Worm (Caenorhabditis elegans) whole organism, early embryonic: Measurements from ENCODE around the gene ZK673.6.

Source experiments
- B0310.2 ChIP-seq: sonication (generic microtip); optimal IDR thresholded peaks from 2 replicates; lab custom pipeline; 2016; ENCODE audit warnings: mild to moderate bottlenecking, missing genetic modification characterization, missing compliant biosample characterization
- F13C5.2 ChIP-seq: sonication (generic microtip); optimal IDR thresholded peaks from 2 replicates; lab custom pipeline; 2017; ENCODE audit warnings: mild to moderate bottlenecking, missing genetic modification characterization, inconsistent platforms, missing compliant biosample characterization
- aly-1 ChIP-seq: sonication (generic microtip); optimal IDR thresholded peaks from 2 replicates; lab custom pipeline; 2016; ENCODE audit warnings: missing genetic modification characterization, missing compliant biosample characterization
- ama-1 ChIP-seq: fragments of 150-350 bp; optimal IDR thresholded peaks from 2 replicates; lab custom pipeline; 2014
- ceh-13 ChIP-seq: fragments of 200-800 bp; sonication (Bioruptor generic); optimal IDR thresholded peaks from 2 replicates; lab custom pipeline; 2018; ENCODE audit warnings: mild to moderate bottlenecking, missing genetic modification characterization, missing compliant biosample characterization
- ceh-36 ChIP-seq: sonication (generic microtip); optimal IDR thresholded peaks from 2 replicates; lab custom pipeline; 2016; ENCODE audit warnings: missing genetic modification characterization, inconsistent platforms, missing compliant biosample characterization
- ets-7 ChIP-seq: sonication (generic microtip); optimal IDR thresholded peaks from 2 replicates; lab custom pipeline; 2016; ENCODE audit warnings: missing genotype, missing genetic modification characterization, missing compliant biosample characterization
- flt-1 ChIP-seq: fragments of 200-800 bp; sonication (Bioruptor generic); IDR thresholded peaks from 2 replicates; pipeline ENCODE4 v1.3.6; 2022; ENCODE audit warnings: missing genetic modification characterization, missing compliant biosample characterization
- hmbx-1 ChIP-seq: sonication (generic microtip); optimal IDR thresholded peaks from 2 replicates; lab custom pipeline; 2016; ENCODE audit warnings: mild to moderate bottlenecking, missing genetic modification characterization, missing compliant biosample characterization
- hmg-4 ChIP-seq: fragments of 200-800 bp; sonication (Bioruptor generic); optimal IDR thresholded peaks from 2 replicates; lab custom pipeline; 2018; ENCODE audit warnings: mild to moderate bottlenecking, missing genetic modification characterization, missing compliant biosample characterization
- hnd-1 ChIP-seq: sonication (generic microtip); optimal IDR thresholded peaks from 2 replicates; lab custom pipeline; 2016; ENCODE audit warnings: missing genetic modification characterization, missing compliant biosample characterization
- pes-1 ChIP-seq: fragments of 200-800 bp; sonication (Bioruptor generic); IDR thresholded peaks from 2 replicates; pipeline ENCODE4 v1.3.6; 2022; ENCODE audit warnings: missing genetic modification reagents, missing genetic modification characterization, missing compliant biosample characterization
- scrt-1 ChIP-seq: fragments of 200-800 bp; sonication (Bioruptor generic); IDR thresholded peaks from 2 replicates; pipeline ENCODE4 v1.3.6; 2022; ENCODE audit warnings: missing genetic modification characterization, missing compliant biosample characterization
- sea-1 ChIP-seq: fragments of 200-800 bp; sonication (Bioruptor generic); conservative IDR thresholded peaks from 2 replicates; pipeline ENCODE4 v1.3.6; 2022; ENCODE audit warnings: missing genetic modification characterization, missing compliant biosample characterization
- tbx-11 ChIP-seq: fragments of 200-800 bp; sonication (Bioruptor generic); IDR thresholded peaks from 2 replicates; pipeline ENCODE4 v1.3.6; 2022; ENCODE audit warnings: missing genetic modification characterization, missing compliant biosample characterization
- tbx-37 ChIP-seq: fragments of 200-800 bp; sonication (Bioruptor generic); conservative IDR thresholded peaks from 2 replicates; pipeline ENCODE4 v1.3.6; 2022; ENCODE audit warnings: missing genetic modification reagents, missing genetic modification characterization, missing compliant biosample characterization
- tra-4 ChIP-seq: sonication (generic microtip); optimal IDR thresholded peaks from 2 replicates; lab custom pipeline; 2017; ENCODE audit warnings: missing genetic modification characterization, missing compliant biosample characterization

Gene ZK673.6

DNA sequence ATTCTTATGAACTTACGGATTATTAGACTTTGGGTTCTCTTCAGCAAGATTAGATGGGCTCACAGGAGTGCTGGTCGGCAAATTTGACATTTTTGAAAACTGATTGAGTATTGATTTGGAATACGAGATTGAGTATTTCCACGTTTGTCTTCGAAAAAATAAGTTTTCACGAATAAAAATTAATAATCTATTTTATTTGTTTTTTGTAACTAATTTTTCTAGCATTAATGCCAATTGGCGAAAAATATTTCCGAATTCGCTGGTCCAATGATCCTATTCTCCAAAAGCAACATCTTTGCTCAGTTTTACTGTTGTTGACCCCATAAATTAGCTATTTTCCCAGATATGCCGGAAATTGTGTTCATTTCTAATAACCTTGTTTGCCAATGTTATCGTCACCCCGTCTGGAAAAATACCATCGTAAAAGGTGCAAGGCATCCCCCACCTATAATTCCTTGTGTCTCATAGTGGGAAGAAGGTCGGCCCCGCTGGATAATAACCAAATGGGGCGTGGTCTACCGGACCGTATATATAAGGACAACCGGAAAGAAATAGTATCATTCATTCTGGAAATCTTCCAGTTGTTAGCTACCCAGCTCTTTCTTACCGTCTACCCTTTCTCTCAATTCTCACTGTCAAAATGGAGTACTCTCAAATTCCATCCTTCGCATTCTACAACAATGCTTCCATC is at the start of gene ZK673.6, which contains the start of gene sdz-37:
Gene ZK673.6, minus strand, starts transcription at position 101 of the 691 bp plus-strand sequence.
Gene sdz-37, plus strand, starts transcription at position 641 of the 691 bp plus-strand sequence.
- TF ChIP-seq scrt-1 (GFP tag; lab: Robert Waterston, UW) = no peak
- TF ChIP-seq ceh-13 (GFP tag; lab: Kevin White, UChicago) = no peak

DNA sequence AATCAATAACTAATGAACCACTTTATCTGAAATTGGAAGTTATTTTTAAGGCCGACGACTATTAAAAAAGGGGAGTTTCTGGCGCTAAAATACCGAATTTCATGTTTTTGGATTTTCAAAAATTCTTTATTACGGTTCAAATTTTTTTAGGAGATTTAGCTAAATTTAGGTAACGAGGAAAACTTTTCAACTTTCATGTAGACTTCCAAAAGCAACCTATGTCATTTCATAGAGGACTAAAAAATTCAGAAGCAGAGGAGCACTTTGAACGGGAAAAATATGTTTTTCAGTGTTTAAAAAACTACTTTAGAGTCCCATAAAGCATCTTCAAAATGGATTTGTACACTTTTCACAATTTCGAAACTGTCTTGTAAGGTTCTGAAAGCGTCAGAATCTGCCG is 49.2 kb upstream of the ZK673.6 start:
- no peak for TF ChIP-seq tra-4 (tag; lab: Kevin White, UChicago)
- TF ChIP-seq tbx-11 = no peak
- no peak for TF ChIP-seq ceh-13 (GFP tag; lab: Kevin White, UChicago)
- no peak for TF ChIP-seq ets-7
- no peak for TF ChIP-seq hmbx-1
- TF ChIP-seq pes-1 (GFP tag; lab: Robert Waterston, UW) = no peak
- no peak for TF ChIP-seq aly-1 (tag; lab: Kevin White, UChicago)
- TF ChIP-seq tbx-37 (GFP tag; lab: Robert Waterston, UW) = no peak
- no peak for TF ChIP-seq hnd-1 (tag; lab: Kevin White, UChicago)

DNA sequence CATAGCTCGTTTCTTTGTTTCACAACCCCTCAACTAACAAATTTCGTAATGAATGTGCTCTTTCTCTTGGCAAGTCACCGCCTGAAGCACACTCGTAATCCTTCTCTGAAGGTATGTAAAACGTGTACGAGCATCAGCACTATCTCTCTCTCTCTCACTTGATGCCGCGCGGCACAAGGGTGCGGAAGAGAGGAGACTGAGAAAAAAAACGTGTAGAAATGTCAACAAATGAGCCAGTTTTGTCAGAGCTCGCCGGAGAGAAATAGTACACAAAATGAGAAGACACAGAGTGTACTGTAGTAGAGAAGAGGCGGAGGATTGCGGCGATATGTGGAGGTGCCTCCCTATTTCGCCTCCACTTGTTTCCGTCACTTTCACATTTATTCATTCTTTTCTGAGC is 46.1 kb upstream of the ZK673.6 start, which contains the start of gene F59B10.3:
Gene F59B10.3, plus strand, starts transcription at position 301 of the 400 bp plus-strand sequence.
- TF ChIP-seq tbx-11 = no peak
- no peak for TF ChIP-seq ceh-36 (tag; lab: Kevin White, UChicago)
- no peak for TF ChIP-seq ama-1 (lab: Kevin White, UChicago)
- TF ChIP-seq ets-7 = no peak
- TF ChIP-seq pes-1 (GFP tag; lab: Robert Waterston, UW) = no peak
- no peak for TF ChIP-seq hmg-4 (GFP tag; lab: Kevin White, UChicago)
- TF ChIP-seq tra-4 (tag; lab: Kevin White, UChicago) = no peak
- TF ChIP-seq hmbx-1 = no peak
- TF ChIP-seq sea-1 (GFP tag; lab: Robert Waterston, UW) = no peak
- no peak for TF ChIP-seq F13C5.2
- no peak for TF ChIP-seq ceh-13 (GFP tag; lab: Kevin White, UChicago)
- TF ChIP-seq tbx-37 (GFP tag; lab: Robert Waterston, UW) = no peak
- no peak for TF ChIP-seq hnd-1 (tag; lab: Kevin White, UChicago)
- TF ChIP-seq flt-1 (GFP tag; lab: Robert Waterston, UW) = no peak

DNA sequence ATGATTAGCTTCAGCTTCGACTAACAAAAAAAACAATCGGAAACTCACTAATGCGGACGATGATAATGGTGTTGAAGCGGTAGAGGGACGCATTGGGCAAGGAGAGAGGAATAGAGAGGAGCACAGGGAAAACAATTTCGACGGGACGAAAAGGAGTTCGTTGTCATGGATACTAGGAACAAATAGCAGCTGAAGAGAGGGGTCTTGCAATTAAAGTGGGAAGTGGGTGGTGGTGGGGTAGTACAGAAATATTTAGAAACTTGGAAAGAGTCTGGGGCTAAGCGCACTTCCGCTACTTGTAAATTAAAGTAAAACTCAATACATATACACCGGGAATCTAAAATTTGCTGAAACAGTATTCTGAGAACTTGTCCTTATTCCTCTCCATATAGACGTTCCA is 45.6 kb upstream of the ZK673.6 start, which contains the start of gene F59B10.2:
Gene F59B10.2, minus strand, starts transcription at position 101 of the 400 bp plus-strand sequence.
- TF ChIP-seq hnd-1 (tag; lab: Kevin White, UChicago) (no peak), tbx-37 (GFP tag; lab: Robert Waterston, UW) (no peak), ama-1 (lab: Kevin White, UChicago) (no peak), ceh-36 (tag; lab: Kevin White, UChicago) (no peak), flt-1 (GFP tag; lab: Robert Waterston, UW) (no peak)

DNA sequence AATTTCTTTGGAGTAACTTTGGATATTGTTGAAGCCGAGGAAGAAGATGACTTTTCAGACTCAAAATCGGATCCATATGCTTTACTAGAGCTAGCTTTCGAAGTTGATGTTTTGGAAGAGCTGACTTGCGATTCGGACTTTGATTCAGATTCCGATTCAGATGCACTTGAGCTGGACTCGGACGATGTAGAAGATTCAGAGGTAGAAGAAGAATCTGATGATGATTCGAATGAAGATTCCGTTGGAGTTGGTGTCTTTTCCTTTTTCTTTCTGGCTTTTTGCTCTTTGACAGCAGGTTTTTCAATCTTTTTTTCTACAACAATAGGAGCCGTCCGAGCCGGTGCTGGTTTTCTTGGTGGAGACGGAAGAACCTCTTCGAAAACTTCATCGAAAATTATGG is 43.8 kb upstream of the ZK673.6 start:
- TF ChIP-seq F13C5.2 (no peak), ets-7 (no peak), pes-1 (GFP tag; lab: Robert Waterston, UW) (no peak), hnd-1 (tag; lab: Kevin White, UChicago) (no peak), hmg-4 (GFP tag; lab: Kevin White, UChicago) (no peak), tbx-11 (no peak), sea-1 (GFP tag; lab: Robert Waterston, UW) (no peak), B0310.2 (no peak), tbx-37 (GFP tag; lab: Robert Waterston, UW) (no peak), ama-1 (lab: Kevin White, UChicago) (no peak), scrt-1 (GFP tag; lab: Robert Waterston, UW) (no peak), ceh-13 (GFP tag; lab: Kevin White, UChicago) (no peak)

DNA sequence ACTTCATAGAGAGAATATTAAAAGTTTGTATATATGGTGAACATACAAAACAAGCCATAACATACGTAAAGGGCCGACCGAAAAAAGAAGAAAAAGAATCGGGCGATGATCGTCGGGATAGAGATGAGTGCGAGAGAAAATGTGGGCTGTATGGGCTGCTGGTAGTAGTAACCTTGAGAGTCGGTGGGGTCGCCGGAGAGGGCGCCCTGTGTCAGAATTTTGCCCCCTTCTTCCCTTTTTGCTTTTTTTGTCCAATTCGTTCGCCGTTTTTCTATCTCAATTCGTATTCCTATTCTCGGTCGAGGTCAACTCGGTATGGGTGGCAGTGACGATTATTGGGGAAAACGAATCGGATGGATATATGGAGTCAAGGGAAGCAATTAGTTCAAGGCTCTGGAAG is 41.8 kb upstream of the ZK673.6 start:
- no peak for TF ChIP-seq pes-1 (GFP tag; lab: Robert Waterston, UW)
- peak; percentile 18 for TF ChIP-seq hmg-4 (GFP tag; lab: Kevin White, UChicago)

DNA sequence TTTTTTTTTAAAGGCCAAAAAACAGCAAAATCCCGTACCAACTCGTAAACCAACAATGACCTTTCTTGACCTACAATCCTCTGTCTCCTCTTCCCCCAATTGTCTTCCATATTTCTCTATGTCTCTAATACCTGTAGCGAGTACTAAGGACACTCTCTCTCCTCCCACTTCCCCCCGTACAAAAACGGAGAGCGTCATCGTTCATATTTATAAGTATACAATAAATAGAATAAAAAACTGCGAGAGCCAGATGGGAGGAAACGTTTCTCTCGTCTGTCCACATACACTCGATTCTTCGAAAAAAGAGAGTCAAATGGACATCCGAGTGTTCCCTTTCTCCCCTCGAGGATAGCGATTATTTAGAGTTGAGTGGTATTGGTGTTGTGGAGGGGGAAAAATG is 40.6 kb upstream of the ZK673.6 start:
- TF ChIP-seq tra-4 (tag; lab: Kevin White, UChicago) = no peak
- peak; percentile 72 for TF ChIP-seq hmg-4 (GFP tag; lab: Kevin White, UChicago)

DNA sequence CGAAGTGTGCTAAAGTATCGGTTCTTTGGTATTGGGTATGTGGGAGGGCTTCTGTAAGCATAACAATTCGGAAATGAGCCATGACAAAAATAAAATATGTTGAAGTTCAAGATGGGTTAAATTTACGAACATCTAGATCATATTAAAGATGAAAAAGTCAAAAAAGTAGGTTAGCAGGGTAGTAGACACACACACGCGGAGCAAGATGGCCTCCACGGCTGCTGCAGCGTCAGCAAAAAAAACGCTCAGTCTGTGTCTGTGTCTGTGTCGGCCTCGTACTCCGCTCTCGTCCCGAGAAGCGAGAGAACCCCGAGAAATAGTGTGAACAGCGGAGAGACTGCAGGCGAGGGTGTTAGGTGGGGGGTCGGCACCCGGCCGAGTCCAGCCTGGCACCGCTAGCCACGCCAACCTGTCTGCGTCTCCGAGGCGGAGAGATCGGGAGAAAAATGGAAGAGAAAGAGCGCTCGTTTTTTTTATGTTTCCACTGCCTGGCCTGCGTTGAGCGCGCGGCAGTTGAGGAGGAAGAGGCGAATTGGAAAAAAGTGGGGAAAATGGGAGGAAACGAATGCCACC is 38.4 kb upstream of the ZK673.6 start, which contains the start of gene myrf-1:
Gene myrf-1, minus strand, starts transcription at position 51 of the 573 bp plus-strand sequence.
- TF ChIP-seq ceh-36 (tag; lab: Kevin White, UChicago) (peak; percentile 18), flt-1 (GFP tag; lab: Robert Waterston, UW) (peak; percentile 55; the same call in 1 of the 2 replicates), hmg-4 (GFP tag; lab: Kevin White, UChicago) (peak; percentile 86), scrt-1 (GFP tag; lab: Robert Waterston, UW) (0 out of 2 replicates have a peak, but pooled peaks have one; percentile 45), hmbx-1 (no peak), ceh-13 (GFP tag; lab: Kevin White, UChicago) (no peak), F13C5.2 (peak; percentile 69), aly-1 (tag; lab: Kevin White, UChicago) (no peak), pes-1 (GFP tag; lab: Robert Waterston, UW) (no peak)
